Fruit fly (Drosophila melanogaster) Kc167 (cell line): ENCODE results near the gene CG17242.

Source experiments
- Myc ChIP-seq: fragments of >200 bp; optimal IDR thresholded peaks from 2 replicates; lab custom pipeline; 2017; ENCODE audit warnings: missing external identifiers
- Sin3A ChIP-seq: fragments of >200 bp; optimal IDR thresholded peaks from 2 replicates; lab custom pipeline; 2018; ENCODE audit warnings: missing external identifiers
- insv ChIP-seq: fragments of >200 bp; optimal IDR thresholded peaks from 3 replicates; lab custom pipeline; 2018; ENCODE audit warnings: missing external identifiers
- psq ChIP-seq: fragments of >200 bp; optimal IDR thresholded peaks from 2 replicates; lab custom pipeline; 2017; ENCODE audit warnings: missing external identifiers
- ttk ChIP-seq: sonication (Bioruptor generic); optimal IDR thresholded peaks from 2 replicates; lab custom pipeline; 2017; ENCODE audit warnings: missing external identifiers

DNA sequence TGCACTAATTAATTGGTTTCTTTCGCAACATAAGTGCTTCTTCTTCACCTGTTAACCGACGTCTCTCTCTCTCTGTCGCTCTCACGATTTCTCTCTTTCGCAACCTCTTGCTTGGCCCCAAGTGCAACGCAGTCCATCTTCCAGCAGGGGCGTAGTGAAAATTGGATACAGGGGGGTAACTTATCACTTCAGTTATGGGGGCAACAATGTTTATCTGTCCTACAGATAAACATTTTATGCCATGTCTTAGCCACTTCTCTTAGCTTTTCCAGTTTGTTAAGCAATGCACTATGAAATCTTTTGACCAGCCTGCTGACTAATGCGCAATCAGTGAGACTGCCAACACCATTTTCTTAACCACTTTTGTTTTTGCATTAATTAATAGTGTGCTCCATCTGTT lies 41.6 kb downstream of the CG17242 start:
- TF ChIP-seq psq (lab: Kevin White, UChicago) (no peak), insv (lab: Kevin White, UChicago) (no peak), Sin3A (lab: Kevin White, UChicago) (no peak), Myc (lab: Kevin White, UChicago) (no peak), ttk (lab: Kevin White, UChicago) (no peak)
